Worm (Caenorhabditis elegans): Measurements from ENCODE around the gene F14H12.8.

Gene F14H12.8

DNA sequence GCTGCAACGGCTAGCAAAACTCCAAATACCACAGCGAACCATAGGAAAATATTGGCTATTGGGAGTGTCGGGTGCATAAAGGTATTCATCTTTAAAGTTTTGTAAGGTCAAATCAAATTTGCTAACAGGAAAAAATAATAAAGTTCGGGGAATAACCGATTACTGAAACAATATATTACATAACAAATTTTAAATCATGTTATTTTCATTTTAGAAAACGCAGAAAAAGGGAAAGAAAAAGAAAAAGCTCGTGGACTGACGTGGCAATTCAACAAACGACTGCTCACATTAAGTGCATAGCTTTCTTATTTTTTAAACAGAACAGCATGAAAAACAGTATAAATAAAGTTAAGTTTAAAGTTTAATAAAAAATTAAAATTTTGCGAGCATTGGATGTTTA, 8.3 kb upstream of the F14H12.8 start, which contains the start of gene R160.6:
Gene R160.6 (minus strand): TSS at position 101 of the 400 bp plus-strand sequence.
- TF ChIP-seq F22D6.2 (tag; optimal IDR thresholded peaks at IDR 0.05) (no peak), F10E7.11 (tag; optimal IDR thresholded peaks at IDR 0.05) (no peak), ceh-40 (GFP tag; IDR thresholded peaks at IDR 0.05) (no peak), attf-6 (GFP tag; IDR thresholded peaks at IDR 0.05) (no peak), die-1 (tag; optimal IDR thresholded peaks at IDR 0.05) (no peak), cebp-1 (GFP tag; IDR thresholded peaks at IDR 0.05) (no peak), cebp-1 (tag; optimal IDR thresholded peaks at IDR 0.05) (no peak), hmg-1.2 (GFP tag; IDR thresholded peaks at IDR 0.05) (no peak), lir-1 (GFP tag; conservative IDR thresholded peaks at IDR 0.05) (no peak)

DNA sequence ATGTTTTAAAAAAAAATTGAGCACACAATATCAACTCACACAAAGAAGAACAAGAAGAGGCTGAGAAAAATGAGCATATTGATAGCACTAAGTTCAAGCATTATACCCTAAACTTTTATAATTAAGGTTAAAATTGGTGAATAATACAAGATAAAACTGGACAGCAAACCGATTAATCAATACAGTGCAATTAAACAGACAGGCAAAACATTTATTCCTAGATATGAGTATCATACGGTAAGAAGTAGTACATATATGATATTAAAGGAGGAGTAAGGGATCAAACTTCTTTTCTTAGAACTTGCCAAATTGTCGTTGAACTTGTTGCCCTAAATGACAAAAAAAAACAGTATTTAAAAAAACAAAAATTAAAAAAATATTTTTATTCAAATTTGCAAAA, 7.2 kb upstream of the F14H12.8 start, which contains the start of gene R160.14:
Gene R160.14 (minus strand): TSS at position 101 of the 400 bp plus-strand sequence.
- TF ChIP-seq F52B5.7 (tag; optimal IDR thresholded peaks at IDR 0.05) (no peak), F37B4.10 (GFP tag; IDR thresholded peaks at IDR 0.05) (no peak), snpc-1.1 (tag; optimal IDR thresholded peaks at IDR 0.05; ENCODE audit: insufficient read depth) (no peak), bed-1 (GFP tag; IDR thresholded peaks at IDR 0.05) (no peak), D2030.7 (GFP tag; IDR thresholded peaks at IDR 0.05) (no peak), F57C9.4 (tag; optimal IDR thresholded peaks at IDR 0.05) (no peak), B0261.1 (tag; optimal IDR thresholded peaks at IDR 0.05) (no peak)

DNA sequence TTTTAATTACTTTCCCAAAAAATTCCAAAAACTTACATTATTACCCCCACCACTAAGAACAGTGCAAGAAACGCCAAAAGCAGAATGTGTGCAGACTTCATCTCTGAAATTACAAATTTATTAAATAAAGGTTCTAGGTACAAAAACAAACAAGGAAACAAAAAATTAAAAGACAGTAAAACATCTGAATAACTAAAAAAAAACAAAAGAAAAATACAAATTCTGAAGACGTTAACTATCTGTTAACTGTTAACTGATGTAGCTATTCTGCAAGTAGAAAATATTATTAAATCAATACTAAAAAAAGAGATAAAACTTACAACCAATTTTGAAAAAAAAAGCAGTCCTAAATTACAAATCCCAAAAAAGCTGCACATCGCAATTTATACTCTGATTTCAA, 6.6 kb upstream of the F14H12.8 start, which contains the start of gene R160.13:
Gene R160.13 (minus strand): TSS at position 101 of the 400 bp plus-strand sequence.
- TF ChIP-seq Y53G8AR.9 (GFP tag; conservative IDR thresholded peaks at IDR 0.05) (no peak), B0019.2 (GFP tag; conservative IDR thresholded peaks at IDR 0.05) (no peak), him-1 (tag; optimal IDR thresholded peaks at IDR 0.05) (no peak), ceh-27 (GFP tag; optimal IDR thresholded peaks at IDR 0.05) (no peak), ztf-25 (GFP tag; IDR thresholded peaks at IDR 0.05) (no peak)

DNA sequence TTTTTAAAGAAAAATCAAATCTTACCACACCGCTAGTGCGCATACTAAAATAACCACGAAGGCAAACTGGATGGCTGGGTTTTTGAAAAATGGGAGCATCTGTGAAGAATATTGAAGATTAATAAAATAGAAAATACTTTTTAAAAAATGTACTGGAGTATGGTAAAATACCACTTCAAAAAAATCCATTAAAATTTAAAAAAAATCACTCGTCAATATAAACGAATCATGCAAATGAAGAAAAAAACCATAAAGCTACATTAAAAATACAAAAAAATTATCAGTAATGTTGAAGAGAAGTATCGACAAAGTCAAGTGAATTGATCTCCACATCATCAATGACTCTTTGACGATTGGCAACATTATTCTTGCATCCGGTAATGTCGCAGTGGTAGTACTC, 6.0 kb upstream of the F14H12.8 start, which contains the start of gene R160.5:
Gene R160.5 (minus strand): TSS at position 101 of the 400 bp plus-strand sequence.
- TF ChIP-seq hmg-1.2 (GFP tag; IDR thresholded peaks at IDR 0.05) (no peak), lsl-1 (GFP tag; optimal IDR thresholded peaks at IDR 0.05) (no peak), nhr-27 (tag; optimal IDR thresholded peaks at IDR 0.05) (no peak), C06A6.2 (GFP tag; conservative IDR thresholded peaks at IDR 0.05) (no peak), aptf-2 (GFP tag; conservative IDR thresholded peaks at IDR 0.05) (no peak), egl-44 (GFP tag; IDR thresholded peaks at IDR 0.05) (no peak), snpc-1.1 (tag; optimal IDR thresholded peaks at IDR 0.05; ENCODE audit: insufficient read depth) (no peak), efl-1 (GFP tag; optimal IDR thresholded peaks at IDR 0.05) (no peak), unc-62 (GFP tag; optimal IDR thresholded peaks at IDR 0.05) (no peak), Y95B8A.8 (GFP tag; IDR thresholded peaks at IDR 0.05) (no peak), madf-10 (tag; optimal IDR thresholded peaks at IDR 0.05) (no peak), B0261.1 (tag; optimal IDR thresholded peaks at IDR 0.05) (no peak), pha-4 (tag; optimal IDR thresholded peaks at IDR 0.05) (no peak), ceh-91 (GFP tag; IDR thresholded peaks at IDR 0.05) (no peak), attf-3 (GFP tag; conservative IDR thresholded peaks at IDR 0.05) (no peak), F10E7.11 (tag; optimal IDR thresholded peaks at IDR 0.05) (no peak), dpff-1 (tag; optimal IDR thresholded peaks at IDR 0.05) (no peak), tbx-9 (tag; optimal IDR thresholded peaks at IDR 0.05; ENCODE audit: borderline replicate concordance) (no peak), cebp-1 (GFP tag; IDR thresholded peaks at IDR 0.05) (no peak), cebp-1 (tag; optimal IDR thresholded peaks at IDR 0.05) (no peak)

All from whole organism, young adult.